Worm (Caenorhabditis elegans): ENCODE measurements around the gene C46E10.1.

The C46E10.1 gene

ce11 chrII:3739647-3740046 lies 15.6 kb downstream of the C46E10.1 start, which contains the start of gene F12E12.2:
Gene F12E12.2 (plus strand): TSS chrII:3739947.
- no peak for TF ChIP-seq hlh-1 (tag; optimal IDR thresholded peaks at IDR 0.05)
- no peak for TF ChIP-seq tbx-8 (GFP tag; optimal IDR thresholded peaks at IDR 0.05)
- no peak for TF ChIP-seq drap-1 (GFP tag; optimal IDR thresholded peaks at IDR 0.05)
- no peak for TF ChIP-seq mep-1 (tag; optimal IDR thresholded peaks at IDR 0.05)
- TF ChIP-seq sem-2 (GFP tag; optimal IDR thresholded peaks at IDR 0.05), result no peak
- no peak for TF ChIP-seq unc-39 (tag; optimal IDR thresholded peaks at IDR 0.05)
- no peak for TF ChIP-seq ham-2 (GFP tag; optimal IDR thresholded peaks at IDR 0.05)
- TF ChIP-seq ceh-39 (tag; optimal IDR thresholded peaks at IDR 0.05), result no peak
- TF ChIP-seq nhr-2 (tag; optimal IDR thresholded peaks at IDR 0.05), result no peak
- no peak for TF ChIP-seq sptf-1 (tag; optimal IDR thresholded peaks at IDR 0.05)
- no peak for TF ChIP-seq snpc-4 (tag; optimal IDR thresholded peaks at IDR 0.05)
- no peak for TF ChIP-seq nhr-12 (tag; optimal IDR thresholded peaks at IDR 0.05)
- TF ChIP-seq blmp-1 (tag; optimal IDR thresholded peaks at IDR 0.05), result no peak
- TF ChIP-seq lin-13 (tag; optimal IDR thresholded peaks at IDR 0.05), result no peak
- TF ChIP-seq ces-1 (GFP tag; optimal IDR thresholded peaks at IDR 0.05), result no peak
- no peak for TF ChIP-seq nhr-76 (tag; optimal IDR thresholded peaks at IDR 0.05)
- no peak for TF ChIP-seq flh-1 (GFP tag; optimal IDR thresholded peaks at IDR 0.05)
- no peak for TF ChIP-seq ceh-43 (GFP tag; optimal IDR thresholded peaks at IDR 0.05)
- no peak for TF ChIP-seq lsy-2 (tag; optimal IDR thresholded peaks at IDR 0.05)

DNA sequence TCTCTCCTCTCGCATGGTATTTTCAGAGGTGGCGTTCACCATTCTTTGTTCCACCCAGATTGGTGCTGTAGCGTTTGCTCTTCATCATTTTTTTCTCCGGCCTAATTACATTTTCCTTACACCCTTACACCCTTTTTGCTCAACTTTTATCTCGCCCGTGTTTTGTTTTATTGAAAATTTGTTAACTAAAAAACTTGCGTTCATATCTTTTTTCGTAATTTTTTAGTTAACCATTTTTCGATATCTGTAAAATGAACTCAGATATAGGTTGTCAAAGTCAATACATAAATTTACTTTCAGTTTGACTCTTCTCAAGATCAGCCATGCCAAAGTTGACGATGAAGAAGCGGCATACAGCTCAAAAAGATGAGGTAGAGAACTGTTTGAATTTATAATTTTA lies 17.6 kb downstream of the C46E10.1 start, which contains the start of gene F12E12.1:
TSS of gene F12E12.1 (plus strand) at position 301 of the 400 bp plus-strand sequence.
- no peak for TF ChIP-seq ceh-39 (tag; optimal IDR thresholded peaks at IDR 0.05)
- no peak for TF ChIP-seq zip-8 (tag; optimal IDR thresholded peaks at IDR 0.05)
- TF ChIP-seq bed-3 (GFP tag; optimal IDR thresholded peaks at IDR 0.05), result no peak
- TF ChIP-seq sptf-1 (tag; optimal IDR thresholded peaks at IDR 0.05), result no peak
- no peak for TF ChIP-seq ztf-11 (tag; optimal IDR thresholded peaks at IDR 0.05)
- TF ChIP-seq elt-1 (tag; optimal IDR thresholded peaks at IDR 0.05; ENCODE audit: borderline replicate concordance, insufficient read depth), result no peak
- TF ChIP-seq unc-39 (tag; optimal IDR thresholded peaks at IDR 0.05), result no peak
- no peak for TF ChIP-seq ces-1 (GFP tag; optimal IDR thresholded peaks at IDR 0.05)
- no peak for TF ChIP-seq ceh-83 (GFP tag; optimal IDR thresholded peaks at IDR 0.05)

- no peak for TF ChIP-seq pha-4 (tag; optimal IDR thresholded peaks at IDR 0.05)
- no peak for TF ChIP-seq flh-1 (GFP tag; optimal IDR thresholded peaks at IDR 0.05)
- no peak for TF ChIP-seq elt-3 (tag; optimal IDR thresholded peaks at IDR 0.05)
- no peak for TF ChIP-seq lin-32 (GFP tag; optimal IDR thresholded peaks at IDR 0.05)
- no peak for TF ChIP-seq snpc-4 (tag; optimal IDR thresholded peaks at IDR 0.05)
- TF ChIP-seq nhr-28 (tag; optimal IDR thresholded peaks at IDR 0.05), result no peak
These were observed 19.7 kb downstream of the C46E10.1 start, which contains the start of gene nta-1 for ce11 chrII:3743684-3744200. Gene nta-1 (minus strand): TSS chrII:3743814.

DNA sequence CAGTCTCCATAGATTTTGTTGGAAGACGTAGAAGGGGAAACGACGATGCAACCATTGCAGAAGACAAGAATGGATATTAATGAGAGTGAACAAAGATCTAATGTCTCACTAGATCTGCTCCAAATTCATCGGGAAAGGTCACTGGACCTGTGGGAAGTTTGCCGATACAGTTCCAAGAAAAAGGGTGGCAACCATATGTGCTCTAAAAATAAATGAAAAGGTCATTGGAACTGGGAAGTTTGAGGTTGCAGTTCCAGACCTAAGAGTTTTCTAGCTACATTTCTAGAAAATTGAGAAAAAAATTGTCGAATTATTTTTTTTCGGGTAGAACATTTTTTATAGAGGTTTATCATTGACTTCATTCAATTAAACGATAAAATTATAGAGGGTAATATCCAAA lies 23.4 kb downstream of the C46E10.1 start, which contains the start of gene fbxb-92:
TSS of gene fbxb-92 (minus strand) at position 101 of the 400 bp plus-strand sequence.
- TF ChIP-seq lsy-2 (tag; optimal IDR thresholded peaks at IDR 0.05), result no peak
- TF ChIP-seq ham-2 (GFP tag; optimal IDR thresholded peaks at IDR 0.05), result no peak
- TF ChIP-seq blmp-1 (tag; optimal IDR thresholded peaks at IDR 0.05), result no peak
- no peak for TF ChIP-seq M03D4.4 (tag; optimal IDR thresholded peaks at IDR 0.05)
- no peak for TF ChIP-seq lin-13 (tag; optimal IDR thresholded peaks at IDR 0.05)
- no peak for TF ChIP-seq ztf-11 (tag; optimal IDR thresholded peaks at IDR 0.05)
- TF ChIP-seq nhr-76 (tag; optimal IDR thresholded peaks at IDR 0.05), result no peak
- no peak for TF ChIP-seq elt-3 (tag; optimal IDR thresholded peaks at IDR 0.05)
- no peak for TF ChIP-seq bed-3 (GFP tag; optimal IDR thresholded peaks at IDR 0.05)
- TF ChIP-seq ces-1 (GFP tag; optimal IDR thresholded peaks at IDR 0.05), result no peak

ce11 chrII:3748719-3749118 lies 24.7 kb downstream of the C46E10.1 start, which contains the start of gene fbxb-90:
Gene fbxb-90 (minus strand): TSS chrII:3748819.
- no peak for TF ChIP-seq bed-3 (GFP tag; optimal IDR thresholded peaks at IDR 0.05)
- no peak for TF ChIP-seq flh-1 (GFP tag; optimal IDR thresholded peaks at IDR 0.05)
- TF ChIP-seq zip-8 (tag; optimal IDR thresholded peaks at IDR 0.05), result no peak
- no peak for TF ChIP-seq blmp-1 (tag; optimal IDR thresholded peaks at IDR 0.05)
- no peak for TF ChIP-seq nhr-2 (tag; optimal IDR thresholded peaks at IDR 0.05)
- no peak for TF ChIP-seq lin-32 (GFP tag; optimal IDR thresholded peaks at IDR 0.05)
- TF ChIP-seq nhr-237 (tag; optimal IDR thresholded peaks at IDR 0.05), result no peak
- no peak for TF ChIP-seq tbx-8 (GFP tag; optimal IDR thresholded peaks at IDR 0.05)
- TF ChIP-seq ceh-39 (tag; optimal IDR thresholded peaks at IDR 0.05), result no peak
- no peak for TF ChIP-seq sptf-1 (tag; optimal IDR thresholded peaks at IDR 0.05)
- no peak for TF ChIP-seq nhr-12 (tag; optimal IDR thresholded peaks at IDR 0.05)
- TF ChIP-seq nhr-28 (tag; optimal IDR thresholded peaks at IDR 0.05), result no peak
